Worm (Caenorhabditis elegans) whole organism, L2 larva: ENCODE results near the gene lbp-9.

ENCODE experiments used
- lsy-2 ChIP-seq, 2 experiments: fragments of 150-350 bp in 1 of 2; sonication (generic microtip) in 1 of 2; optimal IDR thresholded peaks; 2 replicates each; lab custom pipeline; 2014 to 2017; ENCODE audit warnings: missing biosample characterization in 2 of 2, missing genetic modification characterization in 2 of 2
- mab-5 ChIP-seq: fragments of 150-350 bp; optimal IDR thresholded peaks from 2 replicates; lab custom pipeline; 2014; ENCODE audit warnings: missing biosample characterization, missing genetic modification characterization
- nhr-12 ChIP-seq: fragments of 150-350 bp; optimal IDR thresholded peaks from 2 replicates; lab custom pipeline; 2014; ENCODE audit warnings: missing biosample characterization, missing genetic modification characterization
- ztf-11 ChIP-seq: sonication (generic microtip); optimal IDR thresholded peaks from 2 replicates; lab custom pipeline; 2017; ENCODE audit warnings: missing biosample characterization, missing genetic modification characterization

ce11 chrV:2066780-2067179 is 1.5 kb upstream of the lbp-9 start, which contains the start of gene nhr-86:
- TF ChIP-seq ztf-11 (tag; lab: Kevin White, UChicago) (no peak), mab-5 (tag; lab: Kevin White, UChicago) (no peak), nhr-12 (tag; lab: Kevin White, UChicago) (no peak), lsy-2 (tag; optimal IDR thresholded peaks at IDR 0.05; lab: Kevin White, UChicago) (no peak)
